Fruit fly (Drosophila melanogaster): ENCODE results near the gene lectin-22C.

Gene lectin-22C

DNA sequence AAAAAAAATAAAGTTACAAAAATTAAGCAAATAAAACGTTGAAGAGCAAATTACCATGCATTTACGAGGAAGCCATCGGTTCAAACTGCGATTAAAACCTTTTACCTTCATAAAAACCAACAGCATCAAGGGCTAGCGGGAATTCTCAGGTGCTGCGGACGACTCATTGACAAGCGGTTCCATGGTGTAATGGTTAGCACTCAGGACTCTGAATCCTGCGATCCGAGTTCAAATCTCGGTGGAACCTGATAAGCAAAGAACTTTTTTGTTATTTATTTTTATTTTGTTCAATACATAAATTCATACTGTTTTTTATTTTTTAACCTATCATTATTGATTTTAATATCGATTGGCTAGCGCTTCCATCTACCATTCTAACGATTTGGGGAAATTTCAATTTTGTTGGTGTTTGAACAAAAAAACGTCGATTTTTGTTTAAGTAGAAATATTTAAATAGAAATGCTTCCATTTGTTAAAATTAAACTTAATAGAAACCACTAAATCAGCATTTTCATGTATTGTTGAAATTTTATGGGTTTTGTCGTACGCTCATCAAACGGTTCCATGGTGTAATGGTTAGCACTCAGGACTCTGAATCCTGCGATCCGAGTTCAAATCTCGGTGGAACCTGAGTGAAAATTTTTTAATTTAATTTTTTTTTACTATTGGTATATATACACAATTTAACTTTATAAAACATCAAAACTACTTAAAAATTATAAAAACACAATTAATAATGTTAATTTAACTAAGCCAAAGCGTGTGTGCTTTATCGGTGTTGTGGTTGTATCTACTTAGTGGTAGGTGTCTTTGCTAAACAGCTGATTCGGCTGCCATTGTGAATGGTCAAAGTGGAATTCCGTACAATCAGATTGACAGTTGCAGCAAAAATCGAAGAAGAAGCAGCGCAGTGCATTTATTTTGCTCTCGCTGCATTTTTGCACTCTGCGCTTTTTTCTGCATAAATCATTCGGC lies 27.8 kb downstream of the lectin-22C start, which contains the start of gene CG4238 (continued):
- TF ChIP-seq Dp (GFP tag; optimal IDR thresholded peaks at IDR 0.05) (peak; percentile 42), CG6813 (GFP tag; optimal IDR thresholded peaks at IDR 0.05) (no peak), CG42726 (GFP tag; IDR thresholded peaks at IDR 0.05; ENCODE audit: partially characterized antibody) (peak; percentile 88), Nf-YC (tag; optimal IDR thresholded peaks at IDR 0.05) (no peak), fd96Cb (tag; optimal IDR thresholded peaks at IDR 0.05) (no peak), CG8924 (tag; optimal IDR thresholded peaks at IDR 0.05) (peak; percentile 16), Dref (GFP tag; IDR thresholded peaks at IDR 0.05) (peak; percentile 46), Oaz (GFP tag; IDR thresholded peaks at IDR 0.05) (no peak), nom (GFP tag; optimal IDR thresholded peaks at IDR 0.05) (no peak), Ets97D (GFP tag; optimal IDR thresholded peaks at IDR 0.05) (peak; percentile 55), CG14710 (tag; optimal IDR thresholded peaks at IDR 0.05) (peak; percentile 31), CG16815 (GFP tag; optimal IDR thresholded peaks at IDR 0.05) (no peak), Rfx (GFP tag; IDR thresholded peaks at IDR 0.05) (no peak), CG7963 (GFP tag; IDR thresholded peaks at IDR 0.05; ENCODE audit: partially characterized antibody) (peak; percentile 50), CG10321 (GFP tag; IDR thresholded peaks at IDR 0.05) (no peak), CG2678 (tag; optimal IDR thresholded peaks at IDR 0.05) (no peak), CG8388 (GFP tag; optimal IDR thresholded peaks at IDR 0.05) (no peak), CG3995 (GFP tag; optimal IDR thresholded peaks at IDR 0.05) (no peak), Xrp1 (GFP tag; IDR thresholded peaks at IDR 0.05) (no peak), row (GFP tag; IDR thresholded peaks at IDR 0.05) (no peak), Camta (GFP tag; optimal IDR thresholded peaks at IDR 0.05) (no peak), unc-4 (GFP tag; IDR thresholded peaks at IDR 0.05; ENCODE audit: partially characterized antibody) (peak; percentile 39; the same call in 1 of the 2 replicates), E2f2 (GFP tag; IDR thresholded peaks at IDR 0.05) (peak; percentile 65; the same call in 1 of the 2 replicates), bbx (GFP tag; IDR thresholded peaks at IDR 0.05; ENCODE audit: partially characterized antibody) (peak; percentile 69), CG6175 (GFP tag; IDR thresholded peaks at IDR 0.05) (no peak), CG13894 (tag; optimal IDR thresholded peaks at IDR 0.05) (peak; percentile 4), onecut (GFP tag; IDR thresholded peaks at IDR 0.05) (no peak)

DNA sequence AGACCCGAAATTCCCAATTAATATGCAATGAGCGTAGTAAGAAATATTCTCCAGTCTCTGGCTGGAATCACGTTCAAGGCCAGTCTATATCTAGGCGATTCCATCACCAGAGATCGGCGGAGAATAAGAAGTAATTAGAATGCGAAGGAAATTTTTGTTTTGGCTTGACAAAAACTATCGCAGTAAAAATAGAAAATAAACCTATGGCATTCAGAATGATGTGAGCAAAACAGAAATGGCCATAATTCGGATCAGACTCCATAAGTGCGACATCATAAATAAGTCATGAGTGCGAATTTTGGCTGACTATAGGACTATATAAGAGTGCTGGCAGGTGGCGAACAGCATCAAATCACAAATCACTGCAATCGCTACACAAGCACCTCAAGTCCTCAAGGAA lies 29.0 kb downstream of the lectin-22C start, which contains the start of gene Nplp4:
Gene Nplp4, plus strand, starts transcription at position 301 of the 400 bp plus-strand sequence.
- no peak for TF ChIP-seq Lhr (GFP tag; optimal IDR thresholded peaks at IDR 0.05)
- no peak for TF ChIP-seq fd96Cb (tag; optimal IDR thresholded peaks at IDR 0.05)
- TF ChIP-seq so (GFP tag; IDR thresholded peaks at IDR 0.05): no peak
- no peak for TF ChIP-seq CG4617 (GFP tag; optimal IDR thresholded peaks at IDR 0.05; ENCODE audit: borderline replicate concordance)
- no peak for TF ChIP-seq corto (GFP tag; optimal IDR thresholded peaks at IDR 0.05)
- TF ChIP-seq CG17612 (GFP tag; IDR thresholded peaks at IDR 0.05): no peak
- no peak for TF ChIP-seq Gsc (GFP tag; IDR thresholded peaks at IDR 0.05)
- no peak for TF ChIP-seq CG13624 (GFP tag; optimal IDR thresholded peaks at IDR 0.05)
- TF ChIP-seq Kr (GFP tag; optimal IDR thresholded peaks at IDR 0.05): no peak
- no peak for TF ChIP-seq CG17359 (tag; optimal IDR thresholded peaks at IDR 0.05)
- TF ChIP-seq CG10543 (GFP tag; optimal IDR thresholded peaks at IDR 0.05): no peak
- no peak for TF ChIP-seq CG8944 (GFP tag; optimal IDR thresholded peaks at IDR 0.05)
